Worm (Caenorhabditis elegans): Measurements from ENCODE around the gene F21G4.5.

Gene F21G4.5

ce11 chrX:9956052-9956451 lies 50.1 kb downstream of the F21G4.5 start:
- no peak for TF ChIP-seq unc-62 (GFP tag; optimal IDR thresholded peaks at IDR 0.05)

ce11 chrX:9957449-9957848 lies 51.5 kb downstream of the F21G4.5 start:
- TF ChIP-seq unc-62 (GFP tag; optimal IDR thresholded peaks at IDR 0.05): no peak

All from whole organism, dauer.